Fruit fly (Drosophila melanogaster): Measurements from ENCODE around the gene Prx4.

dm6 chr3L:3035769-3036583 is 6.2 kb upstream of the Prx4 start:
- TF ChIP-seq CG11762 (GFP tag; optimal IDR thresholded peaks at IDR 0.05; ENCODE audit: insufficient read depth) (peak; percentile 68), dsx (GFP tag; optimal IDR thresholded peaks at IDR 0.05; ENCODE audit: poor library complexity, severe bottlenecking) (peak; percentile 53), CG10669 (GFP tag; optimal IDR thresholded peaks at IDR 0.05) (peak; percentile 71), acj6 (GFP tag; optimal IDR thresholded peaks at IDR 0.05) (peak; percentile 74), CG6808 (GFP tag; optimal IDR thresholded peaks at IDR 0.05) (peak; percentile 78), Sox102F (GFP tag; optimal IDR thresholded peaks at IDR 0.05) (peak; percentile 70), Gug (GFP tag; IDR thresholded peaks at IDR 0.05) (peak; percentile 74), Hr4 (GFP tag; optimal IDR thresholded peaks at IDR 0.05) (peak; percentile 75), CG11902 (GFP tag; optimal IDR thresholded peaks at IDR 0.05) (peak; percentile 5)

Measured in whole organism, prepupa.